Fruit fly (Drosophila melanogaster) whole organism, prepupa: ENCODE results near the gene CG42727.

Source experiments
- CG6163 ChIP-seq: fragments of 200-800 bp; sonication (Bioruptor generic); IDR thresholded peaks from 3 replicates; pipeline ENCODE4 v1.3.6; 2022; ENCODE audit warnings: missing biosample characterization, missing genetic modification characterization
- CG8632 ChIP-seq: fragments of 200-800 bp; sonication (Bioruptor generic); optimal IDR thresholded peaks from 3 replicates; lab custom pipeline; 2016; ENCODE audit warnings: missing biosample characterization, missing genetic modification characterization
- Gug ChIP-seq: fragments of 200-800 bp; sonication (Bioruptor generic); IDR thresholded peaks from 2 replicates; pipeline ENCODE4 v1.3.6; 2022; ENCODE audit warnings: missing biosample characterization, missing genetic modification characterization

dm6 chr3R:15340052-15340732 lies 7.7 kb upstream of the CG42727 start, which contains the start of gene SerRS-m:
- TF ChIP-seq CG8632 (no peak), CG6163 (GFP tag; lab: Robert Waterston, UW) (no peak), Gug (GFP tag; lab: Robert Waterston, UW) (no peak)
